Fruit fly (Drosophila melanogaster) whole organism, adult: ENCODE measurements around the gene CG12347.

Experiments used
- CG14711 ChIP-seq: fragments of 200-800 bp; sonication (Bioruptor generic); optimal IDR thresholded peaks from 2 replicates; lab custom pipeline; 2018; ENCODE audit warnings: missing biosample characterization, mild to moderate bottlenecking, missing genetic modification characterization, moderate library complexity
- kay ChIP-seq: fragments of 200-800 bp; sonication (Bioruptor generic); peaks from one replicate; lab custom pipeline; 2016; ENCODE audit warnings: missing biosample characterization, missing genetic modification characterization, borderline replicate concordance
- pad ChIP-seq: fragments of 200-800 bp; sonication (Bioruptor generic); optimal IDR thresholded peaks from 3 replicates; lab custom pipeline; 2017; ENCODE audit warnings: missing biosample characterization, missing genetic modification characterization, mild to moderate bottlenecking, moderate library complexity, missing genetic modification reagents
- toe ChIP-seq: fragments of 200-800 bp; sonication (Bioruptor generic); optimal IDR thresholded peaks from 2 replicates; lab custom pipeline; 2016; ENCODE audit warnings: missing biosample characterization, missing genetic modification characterization

dm6 chr3R:17897281-17897680 lies 9.0 kb upstream of the CG12347 start:
- TF ChIP-seq toe (no peak), pad (GFP tag; lab: Kevin White, UChicago) (no peak), CG14711 (tag; lab: Kevin White, UChicago) (no peak), kay (GFP tag; lab: Kevin White, UChicago) (no peak)
